Worm (Caenorhabditis elegans) whole organism, L4 larva: Measurements from ENCODE around the gene pgl-2.

ENCODE experiments used
- D1046.2 ChIP-seq: fragments of 200-800 bp; sonication (Bioruptor generic); IDR thresholded peaks from 2 replicates; pipeline ENCODE4 v1.3.6; 2022; ENCODE audit warnings: missing genetic modification characterization, missing compliant biosample characterization
- F37D6.2 ChIP-seq: sonication (generic microtip); optimal IDR thresholded peaks from 2 replicates; lab custom pipeline; 2016; ENCODE audit warnings: mild to moderate bottlenecking, missing genetic modification characterization, missing compliant biosample characterization
- F44E2.7 ChIP-seq: fragments of 200-800 bp; sonication (Bioruptor generic); IDR thresholded peaks from 2 replicates; pipeline ENCODE4 v2.1.2; 2022; ENCODE audit warnings: missing genetic modification characterization, missing compliant biosample characterization
- T20F7.1 ChIP-seq: fragments of 200-800 bp; sonication (Bioruptor generic); optimal IDR thresholded peaks from 2 replicates; lab custom pipeline; 2018; ENCODE audit warnings: mild to moderate bottlenecking, missing genetic modification characterization, missing compliant biosample characterization
- Y48G9A.11 ChIP-seq: fragments of 200-800 bp; sonication (Bioruptor generic); IDR thresholded peaks from 2 replicates; pipeline ENCODE4 v1.3.6; 2022; ENCODE audit warnings: missing genetic modification reagents, missing genetic modification characterization, missing compliant biosample characterization
- Y75B8A.6 ChIP-seq: fragments of 200-800 bp; sonication (Bioruptor generic); IDR thresholded peaks from 2 replicates; pipeline ENCODE4 v1.3.6; 2022; ENCODE audit warnings: missing genetic modification reagents, missing genetic modification characterization, missing compliant biosample characterization
- ZK337.2 ChIP-seq: fragments of 200-800 bp; sonication (Bioruptor generic); IDR thresholded peaks from 2 replicates; pipeline ENCODE4 v1.3.6; 2022; ENCODE audit warnings: missing genetic modification reagents, missing genetic modification characterization, missing compliant biosample characterization
- arid-1 ChIP-seq: fragments of 200-800 bp; sonication (Bioruptor generic); conservative IDR thresholded peaks from 2 replicates; pipeline ENCODE4 v1.3.6; 2022; ENCODE audit warnings: missing genetic modification reagents, missing genetic modification characterization, missing compliant biosample characterization
- ceh-28 ChIP-seq: fragments of 150-350 bp; optimal IDR thresholded peaks from 2 replicates; lab custom pipeline; 2014; ENCODE audit warnings: missing biosample characterization, missing genetic modification reagents, missing genetic modification characterization
- ceh-44 ChIP-seq: fragments of 200-800 bp; sonication (Bioruptor generic); IDR thresholded peaks from 2 replicates; pipeline ENCODE4 v1.3.6; 2022; ENCODE audit warnings: missing genetic modification reagents, missing genetic modification characterization, missing compliant biosample characterization
- ceh-82 ChIP-seq: sonication (generic microtip); optimal IDR thresholded peaks from 2 replicates; lab custom pipeline; 2017; ENCODE audit warnings: missing biosample characterization, missing genetic modification characterization
- ces-1 ChIP-seq: fragments of 150-350 bp; sonication (generic microtip); optimal IDR thresholded peaks from 4 replicates; lab custom pipeline; 2014; ENCODE audit warnings: missing biosample characterization, missing genetic modification reagents, missing genetic modification characterization
- ctbp-1 ChIP-seq: fragments of 200-800 bp; sonication (Bioruptor generic); IDR thresholded peaks from 2 replicates; pipeline ENCODE4 v1.3.6; 2022; ENCODE audit warnings: missing genetic modification reagents, missing genetic modification characterization, missing compliant biosample characterization
- daf-16 ChIP-seq, 3 experiments: sonication (generic microtip); optimal IDR thresholded peaks; 2 replicates each; lab custom pipeline; 2016 to 2017; ENCODE audit warnings: missing genetic modification characterization in 3 of 3, missing genetic modification reagents in 3 of 3, mild to moderate bottlenecking in 2 of 3, missing compliant biosample characterization in 2 of 3, missing biosample characterization in 1 of 3, moderate library complexity in 1 of 3
- daf-19 ChIP-seq: fragments of 200-800 bp; sonication (Bioruptor generic); conservative IDR thresholded peaks from 2 replicates; pipeline ENCODE4 v1.3.6; 2022; ENCODE audit warnings: missing genetic modification characterization, missing compliant biosample characterization
- dmd-6 ChIP-seq: fragments of 200-800 bp; sonication (Bioruptor generic); IDR thresholded peaks from 2 replicates; pipeline ENCODE4 v1.3.6; 2022; ENCODE audit warnings: missing genetic modification reagents, missing genetic modification characterization, missing compliant biosample characterization
- dmd-8 ChIP-seq: fragments of 200-800 bp; sonication (Bioruptor generic); IDR thresholded peaks from 2 replicates; pipeline ENCODE4 v1.3.6; 2022; ENCODE audit warnings: missing genetic modification characterization, missing compliant biosample characterization
- dpl-1 ChIP-seq: fragments of 150-350 bp; optimal IDR thresholded peaks from 2 replicates; lab custom pipeline; 2014; ENCODE audit warnings: missing biosample characterization, missing genetic modification reagents, missing genetic modification characterization
- fkh-10 ChIP-seq: fragments of 150-350 bp; optimal IDR thresholded peaks from 2 replicates; lab custom pipeline; 2014; ENCODE audit warnings: missing biosample characterization, missing genetic modification reagents, missing genetic modification characterization
- fos-1 ChIP-seq: fragments of 150-350 bp; optimal IDR thresholded peaks from 2 replicates; lab custom pipeline; 2014; ENCODE audit warnings: missing biosample characterization, missing genetic modification characterization
- gei-8 ChIP-seq: fragments of 200-800 bp; sonication (Bioruptor generic); optimal IDR thresholded peaks from 2 replicates; lab custom pipeline; 2018; ENCODE audit warnings: mild to moderate bottlenecking, missing genetic modification characterization, missing compliant biosample characterization
- hif-1 ChIP-seq, 2 experiments: sonication (generic microtip); optimal IDR thresholded peaks; 2 replicates each; lab custom pipeline; 2016 to 2017; ENCODE audit warnings: missing compliant biosample characterization in 2 of 2, missing genetic modification characterization in 2 of 2, missing genetic modification reagents in 2 of 2, missing genotype in 2 of 2, mild to moderate bottlenecking in 1 of 2
- hlh-30 ChIP-seq: sonication (generic microtip); optimal IDR thresholded peaks from 2 replicates; lab custom pipeline; 2017; ENCODE audit warnings: antibody characterized with exemption, mild to moderate bottlenecking, missing genetic modification characterization, missing compliant biosample characterization; ENCODE audit not compliant: insufficient read depth
- hmg-1.1 ChIP-seq: fragments of 200-800 bp; sonication (Bioruptor generic); IDR thresholded peaks from 2 replicates; pipeline ENCODE4 v1.3.6; 2022; ENCODE audit warnings: missing genetic modification reagents, missing genetic modification characterization, missing compliant biosample characterization
- jun-1 ChIP-seq: fragments of 150-350 bp; optimal IDR thresholded peaks from 2 replicates; lab custom pipeline; 2014; ENCODE audit warnings: missing biosample characterization, missing genetic modification reagents, missing genetic modification characterization
- lin-38 ChIP-seq: fragments of 200-800 bp; sonication (Bioruptor generic); IDR thresholded peaks from 2 replicates; pipeline ENCODE4 v1.3.6; 2022; ENCODE audit warnings: missing genetic modification reagents, missing genetic modification characterization, missing compliant biosample characterization
- lir-3 ChIP-seq: sonication (generic microtip); optimal IDR thresholded peaks from 2 replicates; lab custom pipeline; 2016; ENCODE audit warnings: mild to moderate bottlenecking, missing genetic modification characterization, missing compliant biosample characterization
- lsy-2 ChIP-seq, 2 experiments: fragments of 150-350 bp in 1 of 2; sonication (generic microtip) in 1 of 2; optimal IDR thresholded peaks; 2 replicates each; lab custom pipeline; 2014 to 2017; ENCODE audit warnings: missing biosample characterization in 2 of 2, missing genetic modification characterization in 2 of 2
- mdl-1 ChIP-seq, 2 experiments: fragments of 150-350 bp in 1 of 2; sonication (generic microtip) in 1 of 2; optimal IDR thresholded peaks; 2 replicates each; lab custom pipeline; 2014 to 2017; ENCODE audit warnings: missing biosample characterization in 2 of 2, missing genetic modification characterization in 2 of 2
- mdt-29 ChIP-seq: fragments of 200-800 bp; sonication (Bioruptor generic); IDR thresholded peaks from 2 replicates; pipeline ENCODE4 v1.3.6; 2022; ENCODE audit warnings: missing genetic modification reagents, missing genetic modification characterization, missing compliant biosample characterization
- mep-1 ChIP-seq: fragments of 150-350 bp; sonication (generic microtip); optimal IDR thresholded peaks from 3 replicates; lab custom pipeline; 2014; ENCODE audit warnings: missing biosample characterization, missing genetic modification characterization
- mes-2 ChIP-seq: sonication (generic microtip); optimal IDR thresholded peaks from 2 replicates; lab custom pipeline; 2016; ENCODE audit warnings: missing genotype, mild to moderate bottlenecking, missing genetic modification characterization, missing compliant biosample characterization; ENCODE audit not compliant: poor library complexity, severe bottlenecking
- nhr-237 ChIP-seq: sonication (generic microtip); optimal IDR thresholded peaks from 2 replicates; lab custom pipeline; 2017; ENCODE audit warnings: missing biosample characterization, missing genetic modification characterization
- nhr-42 ChIP-seq: fragments of 200-800 bp; sonication (Bioruptor generic); IDR thresholded peaks from 2 replicates; pipeline ENCODE4 v1.3.6; 2022; ENCODE audit warnings: missing genetic modification characterization, missing compliant biosample characterization
- nhr-6 ChIP-seq: fragments of 150-350 bp; optimal IDR thresholded peaks from 2 replicates; lab custom pipeline; 2014; ENCODE audit warnings: missing biosample characterization, missing genetic modification characterization
- nhr-76 ChIP-seq: fragments of 150-350 bp; optimal IDR thresholded peaks from 2 replicates; lab custom pipeline; 2014; ENCODE audit warnings: missing biosample characterization, missing genetic modification characterization
- pqm-1 ChIP-seq: sonication (generic microtip); optimal IDR thresholded peaks from 2 replicates; lab custom pipeline; 2017; ENCODE audit warnings: missing biosample characterization, missing genetic modification characterization
- saeg-2 ChIP-seq: fragments of 200-800 bp; sonication (Bioruptor generic); IDR thresholded peaks from 2 replicates; pipeline ENCODE4 v1.3.6; 2022; ENCODE audit warnings: missing genetic modification reagents, missing genetic modification characterization, missing compliant biosample characterization
- spr-3 ChIP-seq: fragments of 200-800 bp; sonication (Bioruptor generic); optimal IDR thresholded peaks from 2 replicates; lab custom pipeline; 2018; ENCODE audit warnings: mild to moderate bottlenecking, missing genetic modification characterization, missing compliant biosample characterization
- unc-130 ChIP-seq: sonication (generic microtip); optimal IDR thresholded peaks from 2 replicates; lab custom pipeline; 2016; ENCODE audit warnings: missing genetic modification reagents, missing genetic modification characterization, missing compliant biosample characterization
- unc-62 ChIP-seq, 3 experiments: fragments of 150-350 bp in 1 of 3; sonication (generic microtip); optimal IDR thresholded peaks in 2 of 3; peaks in 1 of 3; 1 replicate in 1 of 3; 2 replicates in 2 of 3; lab custom pipeline; 2014 to 2017; ENCODE audit warnings: missing biosample characterization in 3 of 3, missing genetic modification characterization in 3 of 3, missing genetic modification reagents in 3 of 3, missing genotype in 1 of 3
- zip-11 ChIP-seq: fragments of 200-800 bp; sonication (Bioruptor generic); IDR thresholded peaks from 2 replicates; pipeline ENCODE4 v1.3.6; 2022; ENCODE audit warnings: missing genetic modification characterization, missing compliant biosample characterization
- zip-2 ChIP-seq: fragments of 150-350 bp; optimal IDR thresholded peaks from 2 replicates; lab custom pipeline; 2014; ENCODE audit warnings: missing biosample characterization, missing genetic modification characterization
- ztf-7 ChIP-seq: fragments of 150-350 bp; optimal IDR thresholded peaks from 2 replicates; lab custom pipeline; 2014; ENCODE audit warnings: missing biosample characterization, missing genetic modification characterization

pgl-2 gene

ce11 chrIII:8684421-8684820, 9.2 kb upstream of the pgl-2 start, which contains the start of gene anmt-1:
anmt-1 (plus strand) TSS chrIII:8684808.
- TF ChIP-seq mes-2 (peak; percentile 45), ctbp-1 (no peak)

ce11 chrIII:8683679-8684263, 8.5 kb upstream of the pgl-2 start, which contains the start of gene fli-1:
fli-1 (minus strand) TSS chrIII:8683736.
- no peak for TF ChIP-seq nhr-42 (GFP tag; lab: Robert Waterston, UW)
- TF ChIP-seq mep-1 = peak; percentile 7
- TF ChIP-seq unc-130 (GFP tag; lab: Kevin White, UChicago) = peak; percentile 90
- no peak for TF ChIP-seq ceh-28 (tag; lab: Kevin White, UChicago)
- TF ChIP-seq nhr-76 (tag; lab: Kevin White, UChicago) = no peak
- no peak for TF ChIP-seq D1046.2 (GFP tag; lab: Robert Waterston, UW)
- TF ChIP-seq arid-1 (GFP tag; lab: Robert Waterston, UW) = no peak
- TF ChIP-seq fos-1 (tag; lab: Kevin White, UChicago) = no peak
- TF ChIP-seq saeg-2 (GFP tag; lab: Robert Waterston, UW) = no peak
- TF ChIP-seq zip-11 = no peak
- TF ChIP-seq hlh-30 (tag; lab: Kevin White, UChicago) = peak; percentile 22
- no peak for TF ChIP-seq hmg-1.1 (GFP tag; lab: Robert Waterston, UW)
- TF ChIP-seq hif-1 (tag; optimal IDR thresholded peaks at IDR 0.05; lab: Kevin White, UChicago) = peak in 1 of 2 experiments; percentile 66
- no peak for TF ChIP-seq T20F7.1 (GFP tag; lab: Kevin White, UChicago)
- TF ChIP-seq unc-62 (GFP tag; optimal IDR thresholded peaks at IDR 0.05 in 1 of 2; lab: Kevin White, UChicago) = no peak
- TF ChIP-seq unc-62 (tag; optimal IDR thresholded peaks at IDR 0.05; lab: Kevin White, UChicago) = no peak
- TF ChIP-seq ceh-44 = no peak
- TF ChIP-seq F44E2.7 = no peak
- TF ChIP-seq dpl-1 (GFP tag; lab: Kevin White, UChicago) = peak; percentile 39
- TF ChIP-seq Y48G9A.11 (GFP tag; lab: Robert Waterston, UW) = 0 out of 2 replicates have a peak, but pooled peaks have one; percentile 27
- no peak for TF ChIP-seq ZK337.2
- TF ChIP-seq mdl-1 (tag; optimal IDR thresholded peaks at IDR 0.05; lab: Kevin White, UChicago) = no peak
- no peak for TF ChIP-seq dmd-8 (GFP tag; lab: Robert Waterston, UW)
- TF ChIP-seq daf-19 = no peak
- no peak for TF ChIP-seq pqm-1 (tag; lab: Kevin White, UChicago)
- no peak for TF ChIP-seq F37D6.2 (tag; lab: Kevin White, UChicago)
- peak in 1 of 2 experiments; percentile 35 for TF ChIP-seq lsy-2 (tag; optimal IDR thresholded peaks at IDR 0.05; lab: Kevin White, UChicago)
- peak; percentile 60 for TF ChIP-seq lin-38 (GFP tag; lab: Robert Waterston, UW)
- TF ChIP-seq ztf-7 (tag; lab: Kevin White, UChicago) = no peak
- no peak for TF ChIP-seq ceh-82 (tag; lab: Kevin White, UChicago)
- no peak for TF ChIP-seq spr-3 (GFP tag; lab: Kevin White, UChicago)
- no peak for TF ChIP-seq lir-3 (tag; lab: Kevin White, UChicago)
- TF ChIP-seq Y75B8A.6 (GFP tag; lab: Robert Waterston, UW) = no peak
- peak; percentile 94 for TF ChIP-seq mes-2
- no peak for TF ChIP-seq ces-1 (GFP tag; lab: Kevin White, UChicago)
- no peak for TF ChIP-seq dmd-6 (GFP tag; lab: Robert Waterston, UW)
- no peak for TF ChIP-seq nhr-237 (tag; lab: Kevin White, UChicago)
- no peak for TF ChIP-seq jun-1 (tag; lab: Kevin White, UChicago)
- no peak for TF ChIP-seq daf-16 (GFP tag; optimal IDR thresholded peaks at IDR 0.05; lab: Kevin White, UChicago)
- TF ChIP-seq daf-16 (tag; optimal IDR thresholded peaks at IDR 0.05; lab: Kevin White, UChicago) = peak; percentile 60
- TF ChIP-seq fkh-10 (GFP tag; lab: Kevin White, UChicago) = no peak
- TF ChIP-seq zip-2 (tag; lab: Kevin White, UChicago) = no peak
- no peak for TF ChIP-seq ctbp-1
- no peak for TF ChIP-seq nhr-6 (tag; lab: Kevin White, UChicago)
- no peak for TF ChIP-seq mdt-29 (GFP tag; lab: Robert Waterston, UW)
- no peak for TF ChIP-seq gei-8 (GFP tag; lab: Kevin White, UChicago)
- TF ChIP-seq, all 104 proteins: peak for 10
